Worm (Caenorhabditis elegans) whole organism, L3 larva: ENCODE measurements around the gene mpz-3.

Source experiments
- aly-2 ChIP-seq: fragments of 150-350 bp; optimal IDR thresholded peaks from 2 replicates; lab custom pipeline; 2014; ENCODE audit warnings: missing biosample characterization, missing genetic modification characterization
- ama-1 ChIP-seq: fragments of 150-350 bp; optimal IDR thresholded peaks from 2 replicates; lab custom pipeline; 2018
- elt-3 ChIP-seq, 3 experiments: fragments of 150-350 bp in 1 of 3; sonication (generic microtip) in 2 of 3; optimal IDR thresholded peaks; 2 replicates in 2 of 3; 4 replicates in 1 of 3; lab custom pipeline; 2014 to 2017; ENCODE audit warnings: missing biosample characterization in 3 of 3, missing genetic modification characterization in 3 of 3
- fkh-10 ChIP-seq: sonication (generic microtip); optimal IDR thresholded peaks from 2 replicates; lab custom pipeline; 2017; ENCODE audit warnings: missing biosample characterization, missing genetic modification reagents, missing genetic modification characterization
- fos-1 ChIP-seq: fragments of 150-350 bp; optimal IDR thresholded peaks from 2 replicates; lab custom pipeline; 2014; ENCODE audit warnings: missing biosample characterization, missing genetic modification characterization
- jun-1 ChIP-seq: fragments of 150-350 bp; optimal IDR thresholded peaks from 2 replicates; lab custom pipeline; 2014; ENCODE audit warnings: missing biosample characterization, missing genetic modification reagents, missing genetic modification characterization
- lin-15B ChIP-seq: fragments of 150-350 bp; optimal IDR thresholded peaks from 2 replicates; lab custom pipeline; 2014; ENCODE audit warnings: missing biosample characterization, missing genetic modification characterization
- nhr-23 ChIP-seq: fragments of 150-350 bp; optimal IDR thresholded peaks from 2 replicates; lab custom pipeline; 2014; ENCODE audit warnings: missing biosample characterization, missing genetic modification reagents, missing genetic modification characterization
- nhr-28 ChIP-seq: fragments of 150-350 bp; optimal IDR thresholded peaks from 2 replicates; lab custom pipeline; 2014; ENCODE audit warnings: missing biosample characterization, missing genetic modification characterization
- nhr-77 ChIP-seq: fragments of 150-350 bp; optimal IDR thresholded peaks from 2 replicates; lab custom pipeline; 2014; ENCODE audit warnings: missing biosample characterization, missing genetic modification characterization
- snpc-4 ChIP-seq: fragments of 150-350 bp; optimal IDR thresholded peaks from 2 replicates; lab custom pipeline; 2014; ENCODE audit warnings: missing biosample characterization, missing genetic modification characterization
- unc-62 ChIP-seq: fragments of 150-350 bp; sonication (generic microtip); optimal IDR thresholded peaks from 4 replicates; lab custom pipeline; 2014; ENCODE audit warnings: missing biosample characterization, missing genetic modification reagents, missing genetic modification characterization

DNA sequence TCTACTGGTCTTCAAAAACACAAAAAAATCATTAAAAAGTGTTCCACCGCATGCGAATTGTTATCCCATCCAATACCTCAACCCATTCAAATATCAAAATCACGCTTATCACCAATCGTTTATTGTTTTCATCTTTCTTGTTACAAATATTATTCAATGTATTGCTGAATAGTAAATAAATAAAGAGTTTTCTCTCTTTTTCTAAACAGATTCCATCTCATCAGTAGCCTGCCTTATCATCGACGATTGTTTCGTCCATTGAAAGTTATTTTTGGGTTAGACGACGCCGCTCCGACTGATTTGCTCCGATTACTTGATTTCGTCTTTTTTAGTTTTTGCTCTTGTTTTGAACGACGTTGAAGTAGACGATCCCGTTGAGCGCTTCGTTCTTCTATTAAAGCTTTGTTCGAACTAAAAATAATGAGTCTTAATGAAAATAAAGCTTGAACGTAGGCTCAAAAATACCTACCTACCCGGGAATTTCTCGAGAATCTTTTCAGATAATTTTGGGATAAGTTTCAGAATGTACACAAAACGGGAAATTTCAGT is 39.0 kb downstream of the mpz-3 start:
- TF ChIP-seq jun-1 (tag; lab: Kevin White, UChicago) (no peak), aly-2 (tag; lab: Kevin White, UChicago) (no peak), nhr-77 (tag; lab: Kevin White, UChicago) (no peak), nhr-23 (tag; lab: Kevin White, UChicago) (no peak), lin-15B (tag; lab: Kevin White, UChicago) (no peak), ama-1 (lab: Kevin White, UChicago) (peak; percentile 67), elt-3 (tag; optimal IDR thresholded peaks at IDR 0.05; lab: Kevin White, UChicago) (no peak), fos-1 (tag; lab: Kevin White, UChicago) (no peak), snpc-4 (no peak), nhr-28 (no peak), fkh-10 (GFP tag; lab: Kevin White, UChicago) (no peak), unc-62 (GFP tag; lab: Kevin White, UChicago) (no peak)
